Worm (Caenorhabditis elegans) whole organism, L3 larva: Measurements from ENCODE around the gene Y105C5B.1413.

ENCODE experiments used
- ZK546.5 ChIP-seq: sonication (generic microtip); optimal IDR thresholded peaks from 2 replicates; lab custom pipeline; 2017; ENCODE audit warnings: missing biosample characterization, missing genetic modification characterization
- aly-2 ChIP-seq: fragments of 150-350 bp; optimal IDR thresholded peaks from 2 replicates; lab custom pipeline; 2014; ENCODE audit warnings: missing biosample characterization, missing genetic modification characterization
- ama-1 ChIP-seq: fragments of 150-350 bp; optimal IDR thresholded peaks from 2 replicates; lab custom pipeline; 2018
- elt-1 ChIP-seq: fragments of 150-350 bp; optimal IDR thresholded peaks from 2 replicates; lab custom pipeline; 2014; ENCODE audit warnings: missing biosample characterization, missing genetic modification characterization
- eor-1 ChIP-seq, 2 experiments: fragments of 150-350 bp; optimal IDR thresholded peaks; 2 replicates each; lab custom pipeline; 2014 to 2018; ENCODE audit warnings: missing biosample characterization in 2 of 2, missing genetic modification characterization in 2 of 2
- jun-1 ChIP-seq: fragments of 150-350 bp; optimal IDR thresholded peaks from 2 replicates; lab custom pipeline; 2014; ENCODE audit warnings: missing biosample characterization, missing genetic modification reagents, missing genetic modification characterization
- lin-39 ChIP-seq: fragments of 150-350 bp; optimal IDR thresholded peaks from 2 replicates; lab custom pipeline; 2018; ENCODE audit warnings: missing biosample characterization, missing genetic modification reagents, missing genetic modification characterization
- nfya-1 ChIP-seq: sonication (generic microtip); optimal IDR thresholded peaks from 2 replicates; lab custom pipeline; 2017; ENCODE audit warnings: missing genetic modification characterization, mild to moderate bottlenecking, missing compliant biosample characterization, antibody characterized with exemption, moderate library complexity; ENCODE audit not compliant: insufficient read depth
- nhr-11 ChIP-seq: fragments of 150-350 bp; optimal IDR thresholded peaks from 2 replicates; lab custom pipeline; 2014; ENCODE audit warnings: missing biosample characterization, missing genetic modification characterization
- nhr-237 ChIP-seq: fragments of 150-350 bp; optimal IDR thresholded peaks from 2 replicates; lab custom pipeline; 2014; ENCODE audit warnings: missing biosample characterization, missing genetic modification characterization
- nhr-76 ChIP-seq: fragments of 150-350 bp; sonication (generic microtip); optimal IDR thresholded peaks from 5 replicates; lab custom pipeline; 2014; ENCODE audit warnings: missing biosample characterization, missing genetic modification characterization
- pha-4 ChIP-seq: fragments of 150-350 bp; optimal IDR thresholded peaks from 2 replicates; lab custom pipeline; 2014; ENCODE audit warnings: missing biosample characterization, missing genetic modification reagents, missing genetic modification characterization
- skn-1 ChIP-seq: fragments of 150-350 bp; optimal IDR thresholded peaks from 2 replicates; lab custom pipeline; 2014; ENCODE audit warnings: missing biosample characterization, missing genetic modification characterization
- unc-62 ChIP-seq: fragments of 150-350 bp; sonication (generic microtip); optimal IDR thresholded peaks from 4 replicates; lab custom pipeline; 2014; ENCODE audit warnings: missing biosample characterization, missing genetic modification reagents, missing genetic modification characterization

DNA sequence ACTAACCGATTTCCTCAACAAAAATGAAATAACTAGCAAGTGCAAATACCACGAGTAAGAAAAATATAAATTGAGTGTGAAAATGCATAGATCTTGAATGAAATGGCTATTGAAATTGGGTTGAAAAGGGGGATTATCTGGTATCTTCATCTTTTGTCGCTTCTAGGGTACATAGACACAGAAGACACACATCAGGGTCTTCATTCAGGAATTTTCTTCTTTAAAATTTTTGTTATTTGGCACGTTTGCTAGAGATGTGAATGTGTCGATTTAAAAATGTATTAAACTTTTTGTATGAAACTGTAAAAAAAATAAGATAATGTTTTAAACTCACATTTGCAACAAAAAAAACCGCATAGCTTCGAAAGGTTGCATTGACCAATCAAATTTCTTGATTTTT, 37.4 kb downstream of the Y105C5B.1413 start, which contains the start of gene Y105C5B.25:
- no peak for TF ChIP-seq pha-4
- TF ChIP-seq jun-1: no peak
- no peak for TF ChIP-seq nhr-11
- no peak for TF ChIP-seq aly-2 (tag; lab: Kevin White, UChicago)
- no peak for TF ChIP-seq nfya-1 (tag; lab: Kevin White, UChicago)
- no peak for TF ChIP-seq elt-1 (tag; lab: Kevin White, UChicago)
- no peak for TF ChIP-seq ZK546.5 (tag; lab: Kevin White, UChicago)
- TF ChIP-seq eor-1 (tag; optimal IDR thresholded peaks at IDR 0.05; lab: Kevin White, UChicago): no peak
- no peak for TF ChIP-seq unc-62 (GFP tag; lab: Kevin White, UChicago)
- no peak for TF ChIP-seq skn-1 (tag; lab: Kevin White, UChicago)
- TF ChIP-seq lin-39 (tag; lab: Kevin White, UChicago): no peak
- TF ChIP-seq nhr-237 (tag; lab: Kevin White, UChicago): no peak
- TF ChIP-seq nhr-76: no peak
- no peak for TF ChIP-seq ama-1 (lab: Kevin White, UChicago)
